Worm (Caenorhabditis elegans) whole organism, midembryonic: ENCODE data around the gene C25H3.10.

Experiments used
- T22C8.4 ChIP-seq: fragments of 200-800 bp; sonication (Bioruptor generic); IDR thresholded peaks from 2 replicates; pipeline ENCODE4 v1.3.6; 2022; ENCODE audit warnings: missing genetic modification characterization, missing compliant biosample characterization
- cog-1 ChIP-seq: sonication (generic microtip); optimal IDR thresholded peaks from 2 replicates; lab custom pipeline; 2016; ENCODE audit warnings: missing genetic modification characterization, missing compliant biosample characterization
- flt-1 ChIP-seq: fragments of 200-800 bp; sonication (Bioruptor generic); IDR thresholded peaks from 2 replicates; pipeline ENCODE4 v1.3.6; 2022; ENCODE audit warnings: missing genetic modification characterization, missing compliant biosample characterization
- klf-2 ChIP-seq: fragments of 200-800 bp; sonication (Bioruptor generic); conservative IDR thresholded peaks from 2 replicates; pipeline ENCODE4 v1.3.6; 2022; ENCODE audit warnings: missing genetic modification reagents, missing genetic modification characterization, missing compliant biosample characterization
- med-1 ChIP-seq: sonication (generic microtip); optimal IDR thresholded peaks from 2 replicates; lab custom pipeline; 2017; ENCODE audit warnings: missing genetic modification characterization, mild to moderate bottlenecking, missing compliant biosample characterization, antibody characterized with exemption, missing genetic modification reagents; ENCODE audit not compliant: insufficient read depth
- ref-1 ChIP-seq: fragments of 200-800 bp; sonication (Bioruptor generic); conservative IDR thresholded peaks from 2 replicates; pipeline ENCODE4 v1.3.6; 2022; ENCODE audit warnings: missing genetic modification reagents, missing genetic modification characterization, missing compliant biosample characterization
- tab-1 ChIP-seq: fragments of 200-800 bp; sonication (Bioruptor generic); IDR thresholded peaks from 2 replicates; pipeline ENCODE4 v1.3.6; 2022; ENCODE audit warnings: missing genetic modification characterization, missing compliant biosample characterization
- ztf-23 ChIP-seq: fragments of 200-800 bp; sonication (Bioruptor generic); IDR thresholded peaks from 2 replicates; pipeline ENCODE4 v1.3.6; 2022; ENCODE audit warnings: missing genetic modification reagents, missing genetic modification characterization, missing compliant biosample characterization
- ztf-29 ChIP-seq: fragments of 200-800 bp; sonication (Bioruptor generic); IDR thresholded peaks from 2 replicates; pipeline ENCODE4 v1.3.6; 2022; ENCODE audit warnings: missing genetic modification reagents, missing genetic modification characterization, missing compliant biosample characterization

DNA sequence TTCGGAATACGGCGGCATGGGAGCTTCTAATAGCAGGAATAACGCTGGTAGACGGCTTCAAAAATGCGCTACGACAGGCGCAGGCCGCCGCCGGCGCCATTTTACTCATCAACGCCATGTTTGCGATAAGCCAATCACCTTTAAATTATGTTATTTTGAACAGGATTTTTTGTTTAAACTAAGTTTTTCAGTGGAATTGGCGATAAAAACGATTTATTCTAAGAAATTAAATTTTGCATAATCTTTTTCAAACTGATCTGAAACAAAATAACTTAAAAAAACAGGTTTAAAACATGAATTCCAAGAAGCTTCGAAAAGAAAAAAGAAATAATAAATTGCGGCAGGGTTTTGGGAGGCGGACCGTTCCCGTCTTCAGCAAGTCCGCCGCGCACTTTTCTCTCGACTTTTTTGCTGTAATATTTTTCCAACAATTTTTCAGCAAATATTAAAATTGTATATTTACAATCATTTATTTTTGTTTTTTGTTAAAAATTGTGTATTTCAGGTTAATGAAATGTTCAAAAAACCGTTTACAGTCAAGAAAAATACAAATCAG, 7.5 kb downstream of the C25H3.10 start, which contains the start of the genes ndub-5 and eif-2D:
- no peak for TF ChIP-seq flt-1 (GFP tag; lab: Robert Waterston, UW)
- TF ChIP-seq klf-2, result no peak
- no peak for TF ChIP-seq med-1 (GFP tag; lab: Kevin White, UChicago)
- no peak for TF ChIP-seq tab-1 (GFP tag; lab: Robert Waterston, UW)
- TF ChIP-seq cog-1 (tag; lab: Kevin White, UChicago), result no peak
- TF ChIP-seq ztf-29 (GFP tag; lab: Robert Waterston, UW), result no peak
- TF ChIP-seq ref-1, result no peak
- TF ChIP-seq ztf-23 (GFP tag; lab: Robert Waterston, UW), result no peak
- no peak for TF ChIP-seq T22C8.4
